Fruit fly (Drosophila melanogaster): Measurements from ENCODE around the gene P58IPK.

P58IPK gene

DNA sequence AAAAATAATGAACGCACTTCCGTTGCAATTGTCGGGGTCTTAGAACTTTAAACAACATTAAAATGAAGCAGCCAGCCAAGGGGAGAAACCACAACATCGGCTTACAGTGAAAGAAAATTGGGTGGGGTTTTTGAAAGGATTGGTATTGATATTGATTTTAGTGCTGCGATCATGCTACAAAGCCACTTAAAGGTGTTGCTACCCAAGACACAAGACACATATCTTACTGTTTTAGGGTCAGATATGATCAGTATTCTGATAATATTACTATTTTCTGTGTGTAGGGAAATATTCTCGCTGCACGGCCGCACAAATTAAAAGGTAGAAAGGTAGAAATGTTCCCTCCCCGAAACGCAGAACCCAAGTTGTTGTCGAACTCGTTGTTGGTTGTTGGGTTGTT, 18.3 kb downstream of the P58IPK start (continued):
- no peak for TF ChIP-seq Sox15 (GFP tag; optimal IDR thresholded peaks at IDR 0.05)
- TF ChIP-seq net (GFP tag; optimal IDR thresholded peaks at IDR 0.05): peak; percentile 31
- peak; percentile 65 for TF ChIP-seq spab (GFP tag; optimal IDR thresholded peaks at IDR 0.05)
- TF ChIP-seq CG7368 (GFP tag; optimal IDR thresholded peaks at IDR 0.05): peak; percentile 47
- peak; percentile 61 for TF ChIP-seq Sox14 (GFP tag; optimal IDR thresholded peaks at IDR 0.05)
- TF ChIP-seq CG16779 (tag; optimal IDR thresholded peaks at IDR 0.05): peak; percentile 25
- TF ChIP-seq CG3032 (tag; optimal IDR thresholded peaks at IDR 0.05): peak; percentile 63
- TF ChIP-seq CG3919 (GFP tag; optimal IDR thresholded peaks at IDR 0.05): peak; percentile 75

DNA sequence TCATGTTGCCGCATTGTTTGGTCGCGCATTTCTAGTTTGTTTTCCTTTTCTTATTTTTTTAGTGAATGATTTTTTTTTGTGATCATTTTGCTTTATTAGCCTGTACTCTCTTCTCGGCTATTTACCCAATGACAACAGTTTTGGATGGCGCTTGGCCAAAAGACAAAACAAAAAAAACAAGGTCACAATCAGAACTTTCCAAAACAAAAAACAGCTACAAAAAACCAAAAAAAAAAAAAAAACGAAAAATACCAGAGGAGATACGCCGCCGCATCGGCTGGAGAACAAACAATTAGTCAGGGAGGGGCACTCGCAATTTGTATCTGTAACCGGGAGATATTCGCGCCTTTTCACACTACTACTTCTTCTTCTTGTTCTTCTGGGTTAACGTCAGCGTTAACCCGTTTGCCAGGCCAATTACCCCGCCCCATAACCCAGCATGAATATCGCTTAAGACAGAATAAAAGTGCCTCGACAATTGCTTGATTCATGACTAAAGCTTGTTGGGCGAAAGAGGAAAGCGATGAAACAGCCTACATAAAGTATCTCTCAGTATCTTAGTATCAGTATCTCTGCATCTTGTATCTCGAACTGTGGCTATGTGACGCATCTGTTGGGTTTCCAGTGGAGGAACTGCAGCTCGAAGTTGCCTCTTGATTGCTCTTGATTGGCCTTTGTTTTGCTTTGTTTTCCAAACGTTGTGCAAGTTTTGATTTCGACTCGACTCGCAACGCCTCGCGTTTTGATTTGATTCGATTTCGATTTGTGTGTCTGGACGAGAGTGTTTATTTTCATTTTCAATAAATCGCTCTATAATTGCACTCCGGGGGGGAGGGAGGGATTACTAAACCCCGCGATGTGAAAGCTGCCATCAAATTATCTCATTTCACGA, 20.4 kb downstream of the P58IPK start:
- peak; percentile 53 for TF ChIP-seq svp (GFP tag)
- TF ChIP-seq Sox15 (GFP tag; optimal IDR thresholded peaks at IDR 0.05): no peak
- no peak for TF ChIP-seq CG1621 (tag; optimal IDR thresholded peaks at IDR 0.05)
- TF ChIP-seq CG6276 (GFP tag; optimal IDR thresholded peaks at IDR 0.05): no peak
- TF ChIP-seq CG6854 (GFP tag; optimal IDR thresholded peaks at IDR 0.05): peak; percentile 27
- peak; percentile 3 to 7 for TF ChIP-seq ss (GFP tag; optimal IDR thresholded peaks at IDR 0.05)
- TF ChIP-seq Eip93F (GFP tag; optimal IDR thresholded peaks at IDR 0.05): no peak
- no peak for TF ChIP-seq Gug (GFP tag; IDR thresholded peaks at IDR 0.05)
- peak; percentile 53 for TF ChIP-seq fkh (GFP tag; optimal IDR thresholded peaks at IDR 0.05)
- TF ChIP-seq Eip78C (GFP tag): peak; percentile 44

DNA sequence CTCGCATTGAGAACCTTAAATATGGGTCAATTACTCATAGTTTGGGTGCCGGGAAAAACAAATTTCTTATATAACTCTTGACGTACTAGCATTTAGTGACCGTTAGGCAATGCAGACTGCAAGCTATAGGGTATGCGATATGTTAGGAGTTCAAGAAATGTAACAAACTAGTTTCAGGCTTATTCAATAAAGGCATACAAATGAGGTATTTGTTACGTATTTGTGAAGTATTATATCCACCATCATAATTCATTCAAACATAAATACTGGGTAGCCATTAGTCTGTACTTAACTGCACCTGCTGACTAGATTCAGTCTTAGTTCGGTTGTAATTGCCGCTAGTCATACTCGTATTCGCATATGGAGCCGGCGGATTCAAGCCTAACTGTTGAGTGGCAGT, 21.5 kb downstream of the P58IPK start:
- no peak for TF ChIP-seq svp (GFP tag)
- peak; percentile 23 for TF ChIP-seq CG32006 (GFP tag; optimal IDR thresholded peaks at IDR 0.05)
- TF ChIP-seq fd59A (GFP tag; optimal IDR thresholded peaks at IDR 0.05): no peak

DNA sequence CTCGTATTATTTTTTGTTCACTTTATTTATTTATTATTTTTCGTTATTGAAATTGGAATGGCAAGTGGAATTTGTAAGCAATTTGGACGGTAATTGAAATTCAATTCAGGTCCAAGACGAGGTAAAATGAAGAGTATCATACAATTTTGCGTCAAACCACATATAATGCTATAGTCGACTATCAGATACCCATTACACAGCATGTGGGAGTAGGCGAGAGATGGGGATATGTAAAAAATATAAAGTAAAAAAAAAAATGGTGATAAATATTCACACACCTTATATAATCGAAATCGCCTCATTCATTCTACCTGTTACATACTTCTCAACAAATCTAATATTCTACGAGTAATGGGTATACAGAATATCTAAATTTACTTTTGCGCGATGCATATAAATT, 25.5 kb downstream of the P58IPK start:
- TF ChIP-seq OdsH (GFP tag; optimal IDR thresholded peaks at IDR 0.05) (no peak), net (GFP tag; optimal IDR thresholded peaks at IDR 0.05) (no peak), Smox (GFP tag; optimal IDR thresholded peaks at IDR 0.05) (peak; percentile 13), Eip93F (GFP tag; optimal IDR thresholded peaks at IDR 0.05) (no peak), Hr39 (GFP tag; optimal IDR thresholded peaks at IDR 0.05) (peak; percentile 8), topi (GFP tag; optimal IDR thresholded peaks at IDR 0.05) (peak; percentile 23), CG8119 (GFP tag; IDR thresholded peaks at IDR 0.05) (no peak), CG34406 (GFP tag; optimal IDR thresholded peaks at IDR 0.05) (no peak), CG11762 (GFP tag; optimal IDR thresholded peaks at IDR 0.05; ENCODE audit: insufficient read depth) (no peak), Eip78C (GFP tag) (peak; percentile 54), Hr4 (GFP tag; optimal IDR thresholded peaks at IDR 0.05) (no peak), fkh (GFP tag; optimal IDR thresholded peaks at IDR 0.05) (no peak), salr (GFP tag; optimal IDR thresholded peaks at IDR 0.05) (no peak), CG31627 (GFP tag; optimal IDR thresholded peaks at IDR 0.05) (peak; percentile 11), Hr38 (GFP tag; optimal IDR thresholded peaks at IDR 0.05) (no peak), vri (GFP tag; optimal IDR thresholded peaks at IDR 0.05) (peak; percentile 39), spab (GFP tag; optimal IDR thresholded peaks at IDR 0.05) (no peak), Ets21C (GFP tag; optimal IDR thresholded peaks at IDR 0.05) (no peak), CG9139 (GFP tag; optimal IDR thresholded peaks at IDR 0.05) (no peak), svp (GFP tag) (peak; percentile 19), dac (GFP tag; optimal IDR thresholded peaks at IDR 0.05) (no peak), lz (GFP tag; optimal IDR thresholded peaks at IDR 0.05) (peak; percentile 10), cyc (GFP tag; optimal IDR thresholded peaks at IDR 0.05) (peak; percentile 4), CG10669 (GFP tag; optimal IDR thresholded peaks at IDR 0.05) (no peak), Lpt (GFP tag; optimal IDR thresholded peaks at IDR 0.05) (no peak), CG3032 (tag; optimal IDR thresholded peaks at IDR 0.05) (no peak), Met (GFP tag; optimal IDR thresholded peaks at IDR 0.05) (peak; percentile 28), esn (GFP tag; optimal IDR thresholded peaks at IDR 0.05) (peak; percentile 35), CG6163 (GFP tag; IDR thresholded peaks at IDR 0.05) (peak; percentile 34; the same call in 1 of the 3 replicates), Sox102F (GFP tag; optimal IDR thresholded peaks at IDR 0.05) (peak; percentile 3), CG8632 (GFP tag; optimal IDR thresholded peaks at IDR 0.05) (no peak)
